Worm (Caenorhabditis elegans): ENCODE measurements around the gene C04E7.3.

Gene C04E7.3

DNA sequence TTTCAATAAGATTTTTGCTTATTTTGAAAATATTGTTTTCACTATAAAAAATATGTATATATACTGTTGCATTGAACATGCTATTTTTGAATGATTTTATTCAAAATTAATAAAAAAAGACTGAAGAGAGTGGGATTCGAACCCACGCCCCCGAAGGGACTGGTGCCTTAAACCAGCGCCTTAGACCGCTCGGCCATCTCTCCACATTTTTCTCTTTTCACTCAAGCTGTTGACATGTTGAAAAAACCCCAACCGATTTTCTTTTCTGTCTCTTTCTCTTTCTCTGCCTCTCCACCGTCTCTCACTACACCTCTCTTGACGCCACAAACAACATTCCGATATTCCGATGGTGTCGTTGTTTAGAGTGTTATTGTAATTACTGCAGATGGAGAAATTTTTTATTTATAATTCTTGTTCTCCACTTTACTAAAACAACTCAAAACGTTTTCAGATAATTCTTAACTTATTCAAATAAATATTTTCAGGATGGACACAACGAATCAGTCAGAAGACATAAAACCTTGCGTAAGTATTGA is 6.2 kb upstream of the C04E7.3 start, which contains the start of gene sor-3 (continued):
- 0 out of 2 replicates have a peak, but pooled peaks have one; percentile 35 for TF ChIP-seq Y56A3A.18 (GFP tag; IDR thresholded peaks at IDR 0.05)
- no peak for TF ChIP-seq F39B2.1 (GFP tag; IDR thresholded peaks at IDR 0.05)
- no peak for TF ChIP-seq nhr-120 (GFP tag; IDR thresholded peaks at IDR 0.05)
- peak; percentile 68 for TF ChIP-seq K11D2.4 (GFP tag; IDR thresholded peaks at IDR 0.05)
- TF ChIP-seq dpl-1 (GFP tag; optimal IDR thresholded peaks at IDR 0.05), result no peak
- TF ChIP-seq egl-44 (GFP tag; IDR thresholded peaks at IDR 0.05), result peak; percentile 76; the same call in 1 of the 2 replicates
- no peak for TF ChIP-seq efl-1 (GFP tag; optimal IDR thresholded peaks at IDR 0.05)
- peak; percentile 42 for TF ChIP-seq ceh-27 (GFP tag; optimal IDR thresholded peaks at IDR 0.05)
- TF ChIP-seq F55B11.4 (tag; optimal IDR thresholded peaks at IDR 0.05; ENCODE audit: borderline replicate concordance, insufficient read depth), result no peak
- TF ChIP-seq ztf-25 (GFP tag; IDR thresholded peaks at IDR 0.05), result peak; percentile 88
- no peak for TF ChIP-seq F57A8.1 (GFP tag; optimal IDR thresholded peaks at IDR 0.05)
- no peak for TF ChIP-seq aptf-3 (GFP tag; IDR thresholded peaks at IDR 0.05)
- no peak for TF ChIP-seq sea-2 (GFP tag; IDR thresholded peaks at IDR 0.05)
- peak; percentile 76 for TF ChIP-seq rcor-1 (GFP tag; IDR thresholded peaks at IDR 0.05)
- no peak for TF ChIP-seq fkh-3 (tag; optimal IDR thresholded peaks at IDR 0.05)
- TF ChIP-seq cebp-2 (GFP tag; IDR thresholded peaks at IDR 0.05), result peak; percentile 62; the same call in 1 of the 2 replicates
- peak; percentile 30 for TF ChIP-seq repo-1 (tag; optimal IDR thresholded peaks at IDR 0.05)
- peak; percentile 48 for TF ChIP-seq mel-28 (tag; optimal IDR thresholded peaks at IDR 0.05; ENCODE audit: borderline replicate concordance)
- peak; percentile 68 for TF ChIP-seq egrh-3 (GFP tag; IDR thresholded peaks at IDR 0.05)
- TF ChIP-seq attf-6 (GFP tag; IDR thresholded peaks at IDR 0.05), result 0 out of 2 replicates have a peak, but pooled peaks have one; percentile 24
- TF ChIP-seq snpc-1.1 (tag; optimal IDR thresholded peaks at IDR 0.05; ENCODE audit: insufficient read depth), result peak; percentile 66
- no peak for TF ChIP-seq sptf-2 (GFP tag; optimal IDR thresholded peaks at IDR 0.05)
- peak; percentile 68 for TF ChIP-seq lir-1 (GFP tag; conservative IDR thresholded peaks at IDR 0.05)
- no peak for TF ChIP-seq ceh-79 (tag; optimal IDR thresholded peaks at IDR 0.05)
- TF ChIP-seq C06A6.2 (GFP tag; conservative IDR thresholded peaks at IDR 0.05), result peak; percentile 57; the same call in 1 of the 2 replicates
- TF ChIP-seq chd-7 (tag; optimal IDR thresholded peaks at IDR 0.05), result peak; percentile 64
- TF ChIP-seq nfya-1 (tag; optimal IDR thresholded peaks at IDR 0.05; ENCODE audit: borderline replicate concordance, insufficient read depth), result no peak
- TF ChIP-seq mxl-1 (tag; optimal IDR thresholded peaks at IDR 0.05), result peak; percentile 85
- TF ChIP-seq tbx-9 (tag; optimal IDR thresholded peaks at IDR 0.05; ENCODE audit: borderline replicate concordance), result no peak
- no peak for TF ChIP-seq B0019.2 (GFP tag; conservative IDR thresholded peaks at IDR 0.05)
- TF ChIP-seq T26A5.8 (tag; optimal IDR thresholded peaks at IDR 0.05), result no peak
- TF ChIP-seq zfh-2 (GFP tag; conservative IDR thresholded peaks at IDR 0.05), result 0 out of 2 replicates have a peak, but pooled peaks have one; percentile 30
- no peak for TF ChIP-seq xnd-1 (tag; optimal IDR thresholded peaks at IDR 0.05)
- TF ChIP-seq ccch-3 (GFP tag; optimal IDR thresholded peaks at IDR 0.05), result no peak
- no peak for TF ChIP-seq Y79H2A.3 (GFP tag; conservative IDR thresholded peaks at IDR 0.05)
- peak; percentile 87 for TF ChIP-seq hmg-1.2 (GFP tag; IDR thresholded peaks at IDR 0.05)
- no peak for TF ChIP-seq ztf-3 (GFP tag; optimal IDR thresholded peaks at IDR 0.05)
- TF ChIP-seq ceh-58 (GFP tag; IDR thresholded peaks at IDR 0.05), result no peak
- TF ChIP-seq pha-4 (tag; optimal IDR thresholded peaks at IDR 0.05), result no peak
- peak; percentile 82 for TF ChIP-seq B0035.1 (tag; optimal IDR thresholded peaks at IDR 0.05)
- TF ChIP-seq K12H6.12 (tag; optimal IDR thresholded peaks at IDR 0.05), result peak; percentile 76
- no peak for TF ChIP-seq bed-1 (GFP tag; IDR thresholded peaks at IDR 0.05)
- no peak for TF ChIP-seq ama-1 (optimal IDR thresholded peaks at IDR 0.05)
- TF ChIP-seq ama-1 (GFP tag; optimal IDR thresholded peaks at IDR 0.05), result peak; percentile 44 to 60
- TF ChIP-seq F23B12.7 (tag; optimal IDR thresholded peaks at IDR 0.05; ENCODE audit: insufficient read depth), result peak; percentile 94
- TF ChIP-seq attf-3 (GFP tag; conservative IDR thresholded peaks at IDR 0.05), result peak; percentile 82
- TF ChIP-seq akir-1 (GFP tag; optimal IDR thresholded peaks at IDR 0.05), result no peak
- TF ChIP-seq F37B4.10 (GFP tag; IDR thresholded peaks at IDR 0.05), result no peak
- TF ChIP-seq F33H1.4 (GFP tag; IDR thresholded peaks at IDR 0.05), result peak; percentile 41
